Fruit fly (Drosophila melanogaster) Kc167 (cell line): ENCODE data around the gene Pxd.

ENCODE experiments used
- Myc ChIP-seq: fragments of >200 bp; optimal IDR thresholded peaks from 2 replicates; lab custom pipeline; 2017; ENCODE audit warnings: missing external identifiers
- Sin3A ChIP-seq: fragments of >200 bp; optimal IDR thresholded peaks from 2 replicates; lab custom pipeline; 2018; ENCODE audit warnings: missing external identifiers
- h ChIP-seq: fragments of >200 bp; optimal IDR thresholded peaks from 3 replicates; lab custom pipeline; 2018; ENCODE audit warnings: missing external identifiers
- insv ChIP-seq: fragments of >200 bp; optimal IDR thresholded peaks from 3 replicates; lab custom pipeline; 2018; ENCODE audit warnings: missing external identifiers
- psq ChIP-seq: fragments of >200 bp; optimal IDR thresholded peaks from 2 replicates; lab custom pipeline; 2017; ENCODE audit warnings: missing external identifiers
- ttk ChIP-seq: sonication (Bioruptor generic); optimal IDR thresholded peaks from 2 replicates; lab custom pipeline; 2017; ENCODE audit warnings: missing external identifiers

Pxd gene

dm6 chr3R:17014276-17014675 is at the start of gene Pxd:
Pxd (plus strand) TSS chr3R:17014576.
- TF ChIP-seq h (lab: Kevin White, UChicago) (no peak), psq (lab: Kevin White, UChicago) (no peak), insv (lab: Kevin White, UChicago) (no peak), ttk (lab: Kevin White, UChicago) (no peak), Myc (lab: Kevin White, UChicago) (no peak), Sin3A (lab: Kevin White, UChicago) (no peak)

dm6 chr3R:16969361-16970355 is 44.7 kb upstream of the Pxd start:
- TF ChIP-seq psq (lab: Kevin White, UChicago): no peak
- TF ChIP-seq ttk (lab: Kevin White, UChicago): no peak
- no peak for TF ChIP-seq insv (lab: Kevin White, UChicago)
- no peak for TF ChIP-seq Myc (lab: Kevin White, UChicago)
- TF ChIP-seq Sin3A (lab: Kevin White, UChicago): no peak
- TF ChIP-seq h (lab: Kevin White, UChicago): no peak

DNA sequence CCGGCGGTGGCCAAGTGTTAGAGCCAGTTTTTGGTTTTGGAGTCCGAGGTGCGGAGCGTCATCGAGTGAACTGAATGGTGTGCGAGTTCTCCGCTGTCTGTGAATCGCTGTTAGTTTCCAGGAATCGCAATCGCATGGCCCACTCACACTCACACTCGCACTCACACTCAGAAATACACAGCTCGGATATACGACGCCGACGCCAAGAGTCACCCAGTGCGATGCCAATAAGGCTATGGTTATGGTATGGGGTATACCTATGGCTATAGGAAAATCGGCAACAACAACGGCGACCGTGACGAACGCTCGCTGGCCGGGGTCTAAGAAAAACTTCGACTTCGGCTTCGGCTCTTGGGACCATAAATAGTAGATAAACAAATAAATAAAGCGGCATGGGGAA is 42.2 kb upstream of the Pxd start, which contains the start of gene Abd-B:
Gene Abd-B (minus strand): TSS at position 101 of the 400 bp plus-strand sequence.
- TF ChIP-seq h (lab: Kevin White, UChicago): no peak
- no peak for TF ChIP-seq Myc (lab: Kevin White, UChicago)
- TF ChIP-seq psq (lab: Kevin White, UChicago): no peak
- no peak for TF ChIP-seq ttk (lab: Kevin White, UChicago)
- TF ChIP-seq Sin3A (lab: Kevin White, UChicago): no peak
- no peak for TF ChIP-seq insv (lab: Kevin White, UChicago)

- TF ChIP-seq insv (lab: Kevin White, UChicago) (no peak), Myc (lab: Kevin White, UChicago) (no peak), h (lab: Kevin White, UChicago) (no peak), psq (lab: Kevin White, UChicago) (no peak), ttk (lab: Kevin White, UChicago) (no peak)
Observed at dm6 chr3R:16972575-16972974, 41.8 kb upstream of the Pxd start.

DNA sequence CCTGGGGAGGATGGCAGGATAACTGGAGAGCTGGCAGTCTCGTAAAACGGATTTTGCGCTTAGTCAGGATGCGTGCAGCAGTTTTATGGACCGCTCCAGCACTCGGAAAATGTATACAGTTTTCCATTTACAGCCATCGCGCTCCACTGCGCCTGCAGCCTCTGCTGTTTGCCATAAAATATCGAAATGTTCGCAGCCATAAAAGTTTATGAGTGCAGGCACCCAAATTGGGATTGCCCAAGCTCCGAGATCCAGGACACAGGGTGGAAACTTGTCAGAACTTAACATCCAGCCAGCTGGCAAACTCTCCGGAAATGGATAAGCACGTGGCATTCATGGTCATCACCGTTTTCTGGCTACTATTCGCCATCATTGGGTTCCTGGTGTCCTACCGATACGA is 39.5 kb upstream of the Pxd start, which contains the start of gene VhaM9.7-d:
Gene VhaM9.7-d (plus strand): TSS at position 301 of the 400 bp plus-strand sequence.
- TF ChIP-seq psq (lab: Kevin White, UChicago): no peak
- no peak for TF ChIP-seq ttk (lab: Kevin White, UChicago)
- no peak for TF ChIP-seq insv (lab: Kevin White, UChicago)
- no peak for TF ChIP-seq h (lab: Kevin White, UChicago)
- no peak for TF ChIP-seq Myc (lab: Kevin White, UChicago)
- no peak for TF ChIP-seq Sin3A (lab: Kevin White, UChicago)

DNA sequence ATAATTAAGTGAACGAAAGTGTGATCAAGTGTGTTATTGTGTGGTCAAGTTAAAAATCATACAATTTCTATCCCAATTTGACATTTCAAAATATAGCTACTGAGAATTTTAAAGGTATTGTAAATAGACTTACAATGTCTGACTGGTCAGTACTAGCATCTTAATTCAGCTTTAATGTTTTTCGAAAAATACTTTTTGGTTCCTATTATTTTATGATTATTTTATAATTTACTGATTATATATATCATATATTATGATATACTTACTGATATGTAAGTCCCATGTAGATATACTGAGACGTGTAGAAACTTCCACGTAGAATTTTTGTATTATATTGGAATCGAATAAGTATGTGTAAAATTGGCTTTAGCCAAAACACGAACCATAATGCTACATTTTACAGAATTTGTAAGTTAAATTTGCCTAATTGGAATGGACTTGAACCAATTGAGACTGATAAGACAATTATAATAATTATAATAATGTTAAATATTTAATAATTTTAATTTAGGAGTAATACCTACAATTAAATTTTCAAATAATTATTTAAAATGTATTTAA is 36.6 kb upstream of the Pxd start, which contains the start of gene Actn3:
Gene Actn3 (minus strand): TSS at position 51 of the 561 bp plus-strand sequence.
- TF ChIP-seq insv (lab: Kevin White, UChicago) (no peak), Myc (lab: Kevin White, UChicago) (no peak), psq (lab: Kevin White, UChicago) (no peak), ttk (lab: Kevin White, UChicago) (no peak), h (lab: Kevin White, UChicago) (no peak), Sin3A (lab: Kevin White, UChicago) (no peak)

- TF ChIP-seq insv (lab: Kevin White, UChicago) (no peak), psq (lab: Kevin White, UChicago) (no peak), ttk (lab: Kevin White, UChicago) (no peak), Sin3A (lab: Kevin White, UChicago) (no peak), h (lab: Kevin White, UChicago) (no peak), Myc (lab: Kevin White, UChicago) (no peak)
Observed at dm6 chr3R:16980958-16981623, 33.3 kb upstream of the Pxd start.

DNA sequence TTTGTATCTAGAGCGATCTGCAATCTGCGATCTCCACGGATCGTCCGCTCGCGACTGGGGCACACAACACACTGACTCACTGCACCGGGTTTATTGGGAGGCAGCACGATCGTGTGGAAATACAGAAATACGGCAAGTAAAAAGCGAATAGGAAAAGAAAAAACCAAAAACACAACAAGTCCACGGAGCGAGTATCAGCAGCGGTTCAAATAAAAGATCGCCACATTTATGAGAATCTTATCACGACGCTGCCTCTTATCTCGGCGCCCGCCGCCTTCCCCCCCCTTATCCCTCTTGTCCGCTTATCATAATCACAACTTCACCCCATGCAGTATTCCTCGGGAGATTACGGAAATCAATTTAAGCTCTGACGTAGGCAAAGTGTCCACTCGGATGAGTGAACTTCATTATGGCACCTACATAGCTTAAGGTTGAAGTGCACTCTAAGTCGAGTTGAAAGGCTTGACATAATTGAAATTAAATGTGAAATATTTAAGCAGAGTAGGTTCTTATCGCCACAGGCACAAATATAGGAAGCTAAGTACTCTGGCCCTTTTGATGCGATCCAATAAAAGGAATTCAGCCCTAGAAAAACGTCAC is 32.2 kb upstream of the Pxd start, which contains the start of gene AhcyL2:
Gene AhcyL2 (minus strand): TSS at position 51 of the 600 bp plus-strand sequence.
- no peak for TF ChIP-seq psq (lab: Kevin White, UChicago)
- no peak for TF ChIP-seq Myc (lab: Kevin White, UChicago)
- no peak for TF ChIP-seq Sin3A (lab: Kevin White, UChicago)
- TF ChIP-seq h (lab: Kevin White, UChicago): no peak
- no peak for TF ChIP-seq insv (lab: Kevin White, UChicago)
- TF ChIP-seq ttk (lab: Kevin White, UChicago): no peak

DNA sequence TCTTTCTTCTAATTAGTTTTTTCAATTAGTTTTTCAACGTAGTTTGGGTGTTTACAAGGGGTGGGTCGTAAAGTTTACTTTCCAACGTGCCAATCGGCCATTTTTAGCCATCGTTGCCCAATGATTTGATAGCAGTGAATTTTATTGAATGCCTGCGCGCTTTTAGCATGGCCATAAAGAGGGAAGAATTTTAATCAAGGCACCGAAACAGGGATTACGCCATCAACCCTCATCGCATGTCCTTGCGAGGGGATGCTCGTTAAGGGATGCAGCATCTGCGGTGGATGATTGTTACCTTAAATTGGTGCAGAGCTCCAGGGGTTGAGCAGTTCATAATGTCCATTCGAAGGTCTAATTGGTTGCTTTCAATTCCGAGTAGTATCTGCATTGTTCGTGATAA is 31.4 kb upstream of the Pxd start:
- TF ChIP-seq Sin3A (lab: Kevin White, UChicago): no peak
- TF ChIP-seq h (lab: Kevin White, UChicago): no peak
- no peak for TF ChIP-seq insv (lab: Kevin White, UChicago)

- no peak for TF ChIP-seq Sin3A (lab: Kevin White, UChicago)
- no peak for TF ChIP-seq psq (lab: Kevin White, UChicago)
- TF ChIP-seq Myc (lab: Kevin White, UChicago): no peak
- no peak for TF ChIP-seq h (lab: Kevin White, UChicago)
- TF ChIP-seq insv (lab: Kevin White, UChicago): no peak
- no peak for TF ChIP-seq ttk (lab: Kevin White, UChicago)
Observed at dm6 chr3R:16984221-16984620, 30.2 kb upstream of the Pxd start.
